Worm (Caenorhabditis elegans): Measurements from ENCODE around the gene K09A9.6.

The K09A9.6 gene

DNA sequence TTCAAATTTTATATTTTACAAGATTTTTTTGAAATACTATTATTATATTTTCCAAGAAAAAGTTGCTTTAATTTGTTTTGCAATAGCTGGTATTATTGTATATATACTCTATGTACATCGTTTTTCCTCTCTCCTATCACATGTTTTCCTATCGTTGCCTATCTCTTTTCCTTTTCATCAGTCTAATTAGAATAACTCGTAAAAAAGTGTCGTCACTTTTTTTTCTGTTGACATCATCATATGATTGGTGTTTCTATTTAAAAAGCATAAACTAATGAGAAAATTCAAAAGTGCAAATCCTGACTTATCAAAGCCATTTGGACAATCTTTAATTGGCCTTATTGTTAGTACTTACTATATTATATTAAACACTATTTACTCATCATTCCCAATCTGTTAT is 41.0 kb upstream of the K09A9.6 start:
- TF ChIP-seq pros-1 (tag; optimal IDR thresholded peaks at IDR 0.05) (no peak), elt-2 (tag; optimal IDR thresholded peaks at IDR 0.05) (peak; percentile 20), sox-2 (GFP tag; IDR thresholded peaks at IDR 0.05) (no peak)

ce11 chrX:15537362-15537761 is 39.7 kb upstream of the K09A9.6 start, which contains the start of the genes olrn-1 and C02C6.14:
Gene olrn-1, plus strand, starts transcription at chrX:15537662.
Gene C02C6.14, plus strand, starts transcription at chrX:15537665.
- no peak for TF ChIP-seq dve-1 (tag; optimal IDR thresholded peaks at IDR 0.05)

DNA sequence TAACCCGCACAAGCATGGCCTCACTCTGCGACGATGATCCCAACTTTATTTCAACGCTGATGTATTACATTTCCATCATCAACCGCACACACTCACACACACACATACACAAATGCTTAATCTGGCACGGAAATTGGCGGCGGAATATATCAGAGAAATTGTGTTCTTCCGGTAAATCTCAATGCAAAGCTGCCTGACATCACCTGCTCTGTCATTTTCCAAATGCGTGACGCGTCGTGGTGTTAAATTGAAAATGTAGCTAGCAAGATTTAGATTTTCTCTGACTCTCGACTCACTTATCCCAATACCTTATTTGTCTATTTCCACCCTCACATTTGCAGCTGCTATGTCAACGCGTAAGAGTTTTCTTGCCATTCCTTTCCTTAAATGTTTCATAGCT is 37.7 kb upstream of the K09A9.6 start:
- no peak for TF ChIP-seq fkh-6 (tag; optimal IDR thresholded peaks at IDR 0.05)
- no peak for TF ChIP-seq K09A11.1 (tag; optimal IDR thresholded peaks at IDR 0.05; ENCODE audit: insufficient read depth)
- no peak for TF ChIP-seq hlh-8 (tag; optimal IDR thresholded peaks at IDR 0.05)
- no peak for TF ChIP-seq hlh-6 (tag; optimal IDR thresholded peaks at IDR 0.05)
- no peak for TF ChIP-seq lin-11 (tag; optimal IDR thresholded peaks at IDR 0.05)
- no peak for TF ChIP-seq ceh-48 (tag; optimal IDR thresholded peaks at IDR 0.05)
- TF ChIP-seq unc-55 (GFP tag; optimal IDR thresholded peaks at IDR 0.05), result no peak
- no peak for TF ChIP-seq che-1 (tag; optimal IDR thresholded peaks at IDR 0.05)
- no peak for TF ChIP-seq pha-2 (tag; optimal IDR thresholded peaks at IDR 0.05)
- no peak for TF ChIP-seq gmeb-2 (tag; optimal IDR thresholded peaks at IDR 0.05)
- TF ChIP-seq sox-2 (GFP tag; IDR thresholded peaks at IDR 0.05), result no peak
- TF ChIP-seq tbx-7 (tag; optimal IDR thresholded peaks at IDR 0.05), result no peak
- TF ChIP-seq ceh-24 (tag; optimal IDR thresholded peaks at IDR 0.05), result no peak
- TF ChIP-seq T23F11.4 (GFP tag; optimal IDR thresholded peaks at IDR 0.05), result no peak
- TF ChIP-seq Y22D7AL.16 (tag; optimal IDR thresholded peaks at IDR 0.05), result no peak

DNA sequence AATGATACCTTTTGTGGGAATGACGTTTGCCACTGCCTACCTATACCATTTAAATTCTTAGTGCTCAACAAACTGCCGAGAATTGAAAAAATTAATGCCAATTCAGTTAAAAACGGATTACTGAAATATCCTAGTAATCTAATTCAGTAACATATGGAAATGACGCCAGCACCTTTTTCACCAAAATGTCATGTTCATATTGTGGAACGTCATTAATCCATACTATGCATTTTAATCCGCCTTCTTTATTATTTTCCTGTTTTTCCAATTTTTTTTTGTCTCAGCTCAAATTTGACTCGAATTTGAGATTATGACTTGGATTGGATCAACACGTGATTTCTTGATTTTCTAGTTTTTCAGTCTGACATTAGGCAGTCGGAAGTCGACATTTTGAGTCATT is 35.6 kb upstream of the K09A9.6 start:
- TF ChIP-seq hlh-6 (tag; optimal IDR thresholded peaks at IDR 0.05) (no peak), ceh-22 (tag; optimal IDR thresholded peaks at IDR 0.05) (no peak), ceh-6 (GFP tag; optimal IDR thresholded peaks at IDR 0.05) (no peak), T23F11.4 (GFP tag; optimal IDR thresholded peaks at IDR 0.05) (no peak), che-1 (tag; optimal IDR thresholded peaks at IDR 0.05) (no peak), lin-11 (tag; optimal IDR thresholded peaks at IDR 0.05) (no peak), ceh-45 (GFP tag; IDR thresholded peaks at IDR 0.05) (no peak), madf-2 (tag; optimal IDR thresholded peaks at IDR 0.05) (no peak), gmeb-2 (tag; optimal IDR thresholded peaks at IDR 0.05) (no peak), tbx-2 (tag; optimal IDR thresholded peaks at IDR 0.05) (no peak), ceh-18 (tag; optimal IDR thresholded peaks at IDR 0.05) (no peak), unc-86 (tag; optimal IDR thresholded peaks at IDR 0.05) (no peak), fax-1 (tag; optimal IDR thresholded peaks at IDR 0.05) (no peak), mec-3 (tag; optimal IDR thresholded peaks at IDR 0.05; ENCODE audit: borderline replicate concordance) (no peak)

ce11 chrX:15544671-15545070 is 32.4 kb upstream of the K09A9.6 start:
- TF ChIP-seq ama-1 (optimal IDR thresholded peaks at IDR 0.05), result no peak
- TF ChIP-seq unc-3 (GFP tag; conservative IDR thresholded peaks at IDR 0.05), result no peak
- TF ChIP-seq unc-3 (tag; optimal IDR thresholded peaks at IDR 0.05), result no peak
- TF ChIP-seq ceh-14 (tag; optimal IDR thresholded peaks at IDR 0.05), result no peak
- no peak for TF ChIP-seq hlh-13 (GFP tag; optimal IDR thresholded peaks at IDR 0.05)
- no peak for TF ChIP-seq ceh-9 (tag; optimal IDR thresholded peaks at IDR 0.05)
- no peak for TF ChIP-seq elt-2 (tag; optimal IDR thresholded peaks at IDR 0.05)
- no peak for TF ChIP-seq ceh-18 (tag; optimal IDR thresholded peaks at IDR 0.05)
- TF ChIP-seq ceh-6 (GFP tag; optimal IDR thresholded peaks at IDR 0.05), result no peak
- TF ChIP-seq ets-4 (tag; optimal IDR thresholded peaks at IDR 0.05), result no peak
- no peak for TF ChIP-seq pag-3 (tag; optimal IDR thresholded peaks at IDR 0.05; ENCODE audit: borderline replicate concordance)
- no peak for TF ChIP-seq madf-2 (tag; optimal IDR thresholded peaks at IDR 0.05)
